Fruit fly (Drosophila melanogaster) whole organism, embryonic: ENCODE data around the gene dpr15.

Source experiments
- Atf6 ChIP-seq: fragments of 200-800 bp; sonication (Bioruptor generic); IDR thresholded peaks from 2 replicates; pipeline ENCODE4 v1.3.6; 2022; ENCODE audit warnings: missing biosample characterization, missing genetic modification characterization
- B-H1 ChIP-seq: fragments of 200-800 bp; sonication (Bioruptor generic); IDR thresholded peaks from 3 replicates; pipeline ENCODE4 v1.3.6; 2022; ENCODE audit warnings: missing biosample characterization, missing genetic modification characterization
- B-H2 ChIP-seq: fragments of 200-800 bp; sonication (Bioruptor generic); optimal IDR thresholded peaks from 2 replicates; lab custom pipeline; 2018; ENCODE audit warnings: missing biosample characterization, mild to moderate bottlenecking, missing genetic modification characterization
- Bteb2 ChIP-seq: fragments of 200-800 bp; sonication (Bioruptor generic); optimal IDR thresholded peaks from 2 replicates; lab custom pipeline; 2016; ENCODE audit warnings: missing biosample characterization, missing genetic modification characterization
- CG10565 ChIP-seq: fragments of 200-800 bp; sonication (Bioruptor generic); optimal IDR thresholded peaks from 3 replicates; lab custom pipeline; 2016; ENCODE audit warnings: missing biosample characterization, mild to moderate bottlenecking, missing genetic modification characterization
- CG13894 ChIP-seq: fragments of 200-800 bp; sonication (Bioruptor generic); optimal IDR thresholded peaks from 3 replicates; lab custom pipeline; 2018; ENCODE audit warnings: missing biosample characterization, mild to moderate bottlenecking, missing genetic modification characterization, moderate library complexity
- CG17328 ChIP-seq: fragments of 200-800 bp; sonication (Bioruptor generic); IDR thresholded peaks from 2 replicates; pipeline ENCODE4 v1.3.6; 2022; ENCODE audit warnings: missing biosample characterization, missing genetic modification characterization
- CG17361 ChIP-seq: fragments of 200-800 bp; sonication (Bioruptor generic); IDR thresholded peaks from 3 replicates; pipeline ENCODE4 v1.3.6; 2022; ENCODE audit warnings: missing biosample characterization, missing genetic modification characterization
- CG30431 ChIP-seq: fragments of 200-800 bp; sonication (Bioruptor generic); optimal IDR thresholded peaks from 2 replicates; lab custom pipeline; 2017; ENCODE audit warnings: missing biosample characterization, missing genetic modification characterization
- CG31365 ChIP-seq: fragments of 200-800 bp; sonication (Bioruptor generic); optimal IDR thresholded peaks from 2 replicates; lab custom pipeline; 2018; ENCODE audit warnings: missing biosample characterization, mild to moderate bottlenecking, missing genetic modification characterization
- CG31441 ChIP-seq: fragments of 200-800 bp; sonication (Bioruptor generic); IDR thresholded peaks from 2 replicates; pipeline ENCODE4 v1.3.6; 2022; ENCODE audit warnings: missing biosample characterization, missing genetic modification characterization
- CG32532 ChIP-seq: fragments of 200-800 bp; sonication (Bioruptor generic); IDR thresholded peaks from 2 replicates; pipeline ENCODE4 v1.3.6; 2022; ENCODE audit warnings: missing biosample characterization, missing genetic modification characterization
- CG6813 ChIP-seq: fragments of 200-800 bp; sonication (Bioruptor generic); optimal IDR thresholded peaks from 2 replicates; lab custom pipeline; 2017; ENCODE audit warnings: missing biosample characterization, missing genetic modification characterization, mild to moderate bottlenecking, moderate library complexity, missing genetic modification reagents
- CG8359 ChIP-seq: fragments of 200-800 bp; sonication (Bioruptor generic); optimal IDR thresholded peaks from 2 replicates; lab custom pipeline; 2017; ENCODE audit warnings: missing biosample characterization, mild to moderate bottlenecking, missing genetic modification characterization, borderline replicate concordance
- CG8388 ChIP-seq: fragments of 200-800 bp; sonication (Bioruptor generic); optimal IDR thresholded peaks from 2 replicates; lab custom pipeline; 2019; ENCODE audit warnings: missing biosample characterization, mild to moderate bottlenecking, missing genetic modification characterization, moderate library complexity
- CG8478 ChIP-seq: fragments of >200 bp; optimal IDR thresholded peaks from 2 replicates; lab custom pipeline; 2018
- CG9437 ChIP-seq: fragments of 200-800 bp; sonication (Bioruptor generic); optimal IDR thresholded peaks from 2 replicates; lab custom pipeline; 2018; ENCODE audit warnings: missing biosample characterization, mild to moderate bottlenecking, missing genetic modification characterization
- CG9817 ChIP-seq: fragments of 200-800 bp; sonication (Bioruptor generic); optimal IDR thresholded peaks from 2 replicates; lab custom pipeline; 2018; ENCODE audit warnings: missing biosample characterization, mild to moderate bottlenecking, missing genetic modification characterization, moderate library complexity
- Fer2 ChIP-seq: fragments of 200-800 bp; sonication (Bioruptor generic); optimal IDR thresholded peaks from 2 replicates; lab custom pipeline; 2018; ENCODE audit warnings: missing biosample characterization, mild to moderate bottlenecking, missing genetic modification characterization, moderate library complexity
- H15 ChIP-seq: fragments of 200-800 bp; sonication (Bioruptor generic); IDR thresholded peaks from 3 replicates; pipeline ENCODE4 v1.3.6; 2022; ENCODE audit warnings: missing biosample characterization, missing genetic modification characterization
- HLH3B ChIP-seq: fragments of 200-800 bp; sonication (Bioruptor generic); IDR thresholded peaks from 2 replicates; pipeline ENCODE4 v1.3.6; 2022; ENCODE audit warnings: missing biosample characterization, missing genetic modification characterization
- Hey ChIP-seq: fragments of 200-800 bp; sonication (Bioruptor generic); optimal IDR thresholded peaks from 3 replicates; lab custom pipeline; 2018; ENCODE audit warnings: missing biosample characterization, mild to moderate bottlenecking, missing genetic modification characterization
- Hr3 ChIP-seq: fragments of 200-800 bp; sonication (Bioruptor generic); optimal IDR thresholded peaks from 3 replicates; lab custom pipeline; 2016; ENCODE audit warnings: missing biosample characterization, missing genetic modification characterization
- Hsf ChIP-seq: fragments of 200-800 bp; sonication (Bioruptor generic); optimal IDR thresholded peaks from 3 replicates; lab custom pipeline; 2016; ENCODE audit warnings: missing biosample characterization, missing genetic modification characterization
- Meics ChIP-seq: fragments of 200-800 bp; sonication (Bioruptor generic); optimal IDR thresholded peaks from 2 replicates; lab custom pipeline; 2017; ENCODE audit warnings: missing biosample characterization, mild to moderate bottlenecking, missing genetic modification characterization
- Six4 ChIP-seq: fragments of 200-800 bp; sonication (Bioruptor generic); optimal IDR thresholded peaks from 2 replicates; lab custom pipeline; 2016; ENCODE audit warnings: missing biosample characterization, missing genetic modification characterization
- Spps ChIP-seq: fragments of 200-800 bp; sonication (Bioruptor generic); optimal IDR thresholded peaks from 2 replicates; lab custom pipeline; 2018; ENCODE audit warnings: missing biosample characterization, mild to moderate bottlenecking, missing genetic modification characterization
- YL-1 ChIP-seq: fragments of 200-800 bp; sonication (Bioruptor generic); optimal IDR thresholded peaks from 3 replicates; lab custom pipeline; 2017; ENCODE audit warnings: missing biosample characterization, mild to moderate bottlenecking, missing genetic modification characterization
- al ChIP-seq: fragments of 200-800 bp; sonication (Bioruptor generic); IDR thresholded peaks from 2 replicates; pipeline ENCODE4 v1.3.6; 2022; ENCODE audit warnings: missing biosample characterization, missing genetic modification characterization
- amos ChIP-seq: fragments of 200-800 bp; sonication (Bioruptor generic); IDR thresholded peaks from 2 replicates; pipeline ENCODE4 v1.3.6; 2022; ENCODE audit warnings: missing biosample characterization, missing genetic modification characterization; ENCODE audit not compliant: partially characterized antibody
- bigmax ChIP-seq: fragments of 200-800 bp; sonication (Bioruptor generic); optimal IDR thresholded peaks from 2 replicates; lab custom pipeline; 2018; ENCODE audit warnings: missing biosample characterization, mild to moderate bottlenecking, missing genetic modification characterization
- br ChIP-seq: fragments of >200 bp; optimal IDR thresholded peaks from 2 replicates; lab custom pipeline; 2017
- caup ChIP-seq: fragments of 200-800 bp; sonication (Bioruptor generic); optimal IDR thresholded peaks from 3 replicates; lab custom pipeline; 2017; ENCODE audit warnings: missing biosample characterization, mild to moderate bottlenecking, missing genetic modification characterization, moderate library complexity; ENCODE audit not compliant: severe bottlenecking
- ems ChIP-seq: fragments of 200-800 bp; sonication (Bioruptor generic); optimal IDR thresholded peaks from 3 replicates; lab custom pipeline; 2016; ENCODE audit warnings: missing biosample characterization, missing genetic modification characterization
- gro ChIP-seq: fragments of 200-800 bp; sonication (Bioruptor generic); optimal IDR thresholded peaks from 2 replicates; lab custom pipeline; 2016; ENCODE audit warnings: missing biosample characterization, missing genetic modification characterization
- her ChIP-seq: fragments of 200-800 bp; sonication (Bioruptor generic); optimal IDR thresholded peaks from 2 replicates; lab custom pipeline; 2016; ENCODE audit warnings: missing biosample characterization, missing genetic modification characterization
- inv ChIP-seq: fragments of 200-800 bp; sonication (Bioruptor generic); IDR thresholded peaks from 2 replicates; pipeline ENCODE4 v1.3.6; 2022; ENCODE audit warnings: missing biosample characterization, missing genetic modification characterization; ENCODE audit not compliant: partially characterized antibody
- kni ChIP-seq: fragments of 200-800 bp; sonication (Bioruptor generic); optimal IDR thresholded peaks from 3 replicates; lab custom pipeline; 2017; ENCODE audit warnings: mild to moderate bottlenecking, missing biosample characterization, missing genetic modification reagents, missing genetic modification characterization
- nerfin-1 ChIP-seq: fragments of 200-800 bp; sonication (Bioruptor generic); optimal IDR thresholded peaks from 3 replicates; lab custom pipeline; 2019; ENCODE audit warnings: missing biosample characterization, mild to moderate bottlenecking, missing genetic modification characterization, moderate library complexity
- oc ChIP-seq: fragments of 200-800 bp; sonication (Bioruptor generic); optimal IDR thresholded peaks from 2 replicates; lab custom pipeline; 2018; ENCODE audit warnings: missing biosample characterization, mild to moderate bottlenecking, missing genetic modification characterization, moderate library complexity
- pan ChIP-seq, 4 experiments: fragments of >200 bp in 3 of 4; fragments of 200-800 bp in 1 of 4; sonication (Bioruptor generic) in 1 of 4; optimal IDR thresholded peaks in 3 of 4; IDR thresholded peaks in 1 of 4; 2 replicates each; pipeline versions ENCODE4 v1.3.6 to Lab custom; 2017 to 2022; ENCODE audit warnings: missing biosample characterization in 2 of 4, missing genetic modification characterization in 2 of 4, mixed read lengths in 1 of 4
- pho ChIP-seq: fragments of 200-800 bp; sonication (Bioruptor generic); optimal IDR thresholded peaks from 2 replicates; lab custom pipeline; 2016; ENCODE audit warnings: missing biosample characterization, missing genetic modification characterization
- phol ChIP-seq: fragments of 200-800 bp; sonication (Bioruptor generic); optimal IDR thresholded peaks from 3 replicates; lab custom pipeline; 2018; ENCODE audit warnings: missing biosample characterization, mild to moderate bottlenecking, missing genetic modification characterization, moderate library complexity
- pnt ChIP-seq: fragments of 200-800 bp; sonication (Bioruptor generic); optimal IDR thresholded peaks from 3 replicates; lab custom pipeline; 2016; ENCODE audit warnings: missing biosample characterization, missing genetic modification characterization
- psq ChIP-seq: fragments of 200-800 bp; sonication (Bioruptor generic); optimal IDR thresholded peaks from 2 replicates; lab custom pipeline; 2017; ENCODE audit warnings: missing biosample characterization, missing genetic modification characterization
- salm ChIP-seq: fragments of 200-800 bp; sonication (Bioruptor generic); optimal IDR thresholded peaks from 2 replicates; lab custom pipeline; 2018; ENCODE audit warnings: missing biosample characterization, mild to moderate bottlenecking, missing genetic modification characterization
- sens ChIP-seq: fragments of 200-800 bp; sonication (Bioruptor generic); peaks from one replicate; lab custom pipeline; 2016; ENCODE audit warnings: missing biosample characterization, missing genetic modification characterization
- slbo ChIP-seq: fragments of 200-800 bp; sonication (Bioruptor generic); IDR thresholded peaks from 2 replicates; pipeline ENCODE4 v1.3.6; 2022; ENCODE audit warnings: missing biosample characterization, missing genetic modification characterization
- sug ChIP-seq: fragments of 200-800 bp; optimal IDR thresholded peaks from 2 replicates; lab custom pipeline; 2019; ENCODE audit warnings: missing biosample characterization, mild to moderate bottlenecking, missing genetic modification characterization, moderate library complexity
- ttk ChIP-seq: fragments of 200-800 bp; sonication (Bioruptor generic); IDR thresholded peaks from 2 replicates; pipeline ENCODE4 v2.1.2; 2022; ENCODE audit warnings: missing biosample characterization, missing genetic modification characterization
- zen2 ChIP-seq: fragments of 200-800 bp; sonication (Bioruptor generic); IDR thresholded peaks from 3 replicates; pipeline ENCODE4 v1.3.6; 2022; ENCODE audit warnings: missing biosample characterization, missing genetic modification characterization; ENCODE audit not compliant: partially characterized antibody

The dpr15 gene

dm6 chr3R:12121161-12121560 is 37.2 kb downstream of the dpr15 start (continued):
- peak; percentile 74 for TF ChIP-seq CG8388 (GFP tag; lab: Kevin White, UChicago)
- TF ChIP-seq CG17361 (GFP tag; lab: Robert Waterston, UW) = peak; percentile 84
- peak; percentile 61 for TF ChIP-seq YL-1
- peak; percentile 60 for TF ChIP-seq CG8478 (lab: Kevin White, UChicago)
- peak; percentile 33; the same call in 1 of the 2 replicates for TF ChIP-seq inv (GFP tag; lab: Robert Waterston, UW)
- TF ChIP-seq zen2 (GFP tag; lab: Robert Waterston, UW) = no peak
- TF ChIP-seq pho = peak; percentile 87
- TF ChIP-seq slbo (GFP tag; lab: Robert Waterston, UW) = peak; percentile 99
- TF ChIP-seq HLH3B (GFP tag; lab: Robert Waterston, UW) = peak; percentile 93; the same call in 1 of the 2 replicates
- peak; percentile 70 for TF ChIP-seq CG8359 (GFP tag; lab: Kevin White, UChicago)
- peak; percentile 70 for TF ChIP-seq Six4 (GFP tag; lab: Kevin White, UChicago)
- peak; percentile 69 for TF ChIP-seq psq (GFP tag; lab: Kevin White, UChicago)
- peak; percentile 94 for TF ChIP-seq caup
- peak; percentile 81 for TF ChIP-seq ems (GFP tag; lab: Kevin White, UChicago)
- TF ChIP-seq Hsf (GFP tag; lab: Kevin White, UChicago) = peak; percentile 94
- peak; percentile 91 for TF ChIP-seq Fer2 (tag; lab: Kevin White, UChicago)
- TF ChIP-seq CG13894 = peak; percentile 73
- peak; percentile 77 for TF ChIP-seq CG31441 (GFP tag; lab: Robert Waterston, UW)
- peak; percentile 96 for TF ChIP-seq CG17328 (GFP tag; lab: Robert Waterston, UW)
- peak; percentile 78 for TF ChIP-seq sug (tag; lab: Kevin White, UChicago)
- peak; percentile 96 for TF ChIP-seq CG9817 (tag; lab: Kevin White, UChicago)
- TF ChIP-seq Meics (GFP tag; lab: Kevin White, UChicago) = peak; percentile 90
- peak; percentile 61 for TF ChIP-seq oc (tag; lab: Kevin White, UChicago)
- peak; percentile 98 for TF ChIP-seq CG31365 (tag; lab: Kevin White, UChicago)
- peak; percentile 96 for TF ChIP-seq ttk
- peak; percentile 96 for TF ChIP-seq sens (GFP tag; lab: Kevin White, UChicago)
- peak; percentile 87 for TF ChIP-seq B-H1 (GFP tag; lab: Robert Waterston, UW)
- TF ChIP-seq al = peak; percentile 93
- TF ChIP-seq H15 = peak; percentile 96
- TF ChIP-seq her (GFP tag; lab: Kevin White, UChicago) = peak; percentile 93
- TF ChIP-seq pan (optimal IDR thresholded peaks at IDR 0.05; lab: Kevin White, UChicago) = no peak
- TF ChIP-seq pan (GFP tag; optimal IDR thresholded peaks at IDR 0.05 in 1 of 2, IDR thresholded peaks at IDR 0.05 in 1 of 2) = peak in 1 of 2 experiments; percentile 93
- TF ChIP-seq Spps (tag; lab: Kevin White, UChicago) = peak; percentile 48
- TF ChIP-seq CG10565 (GFP tag; lab: Kevin White, UChicago) = peak; percentile 51
- peak; percentile 89 for TF ChIP-seq phol (tag; lab: Kevin White, UChicago)
- no peak for TF ChIP-seq gro (GFP tag; lab: Kevin White, UChicago)
- TF ChIP-seq br = no peak
- no peak for TF ChIP-seq nerfin-1
- peak; percentile 85 for TF ChIP-seq Bteb2 (GFP tag; lab: Kevin White, UChicago)
- TF ChIP-seq pnt (GFP tag; lab: Kevin White, UChicago) = peak; percentile 89
- TF ChIP-seq B-H2 (GFP tag; lab: Kevin White, UChicago) = peak; percentile 83
- peak; percentile 53 for TF ChIP-seq Hey (tag; lab: Kevin White, UChicago)
- TF ChIP-seq Hr3 (GFP tag; lab: Kevin White, UChicago) = peak; percentile 86
- TF ChIP-seq CG6813 (GFP tag; lab: Kevin White, UChicago) = peak; percentile 79
- TF ChIP-seq bigmax = peak; percentile 62
- peak; percentile 70 for TF ChIP-seq CG9437 (GFP tag; lab: Kevin White, UChicago)
- TF ChIP-seq salm (tag; lab: Kevin White, UChicago) = peak; percentile 48
- TF ChIP-seq CG30431 (GFP tag; lab: Kevin White, UChicago) = peak; percentile 95
- peak; percentile 48 for TF ChIP-seq kni (GFP tag; lab: Kevin White, UChicago)
- TF ChIP-seq CG32532 (GFP tag; lab: Robert Waterston, UW) = peak; percentile 96
- peak; percentile 83 for TF ChIP-seq Atf6 (GFP tag; lab: Robert Waterston, UW)
- TF ChIP-seq amos (GFP tag; lab: Robert Waterston, UW) = peak; percentile 53
